Fruit fly (Drosophila melanogaster): ENCODE results near the gene CG6118.
A peak's percentile ranks its signal among the peaks of the same experiment; 100 is the strongest.

Gene CG6118

dm6 chr3R:15418824-15419530 is 15.6 kb downstream of the CG6118 start (continued):
- TF ChIP-seq CG8388 (GFP tag; optimal IDR thresholded peaks at IDR 0.05) (peak; percentile 85), CG31441 (GFP tag; IDR thresholded peaks at IDR 0.05) (peak; percentile 91), jing (GFP tag; optimal IDR thresholded peaks at IDR 0.05) (peak; percentile 22), CG12391 (tag; optimal IDR thresholded peaks at IDR 0.05) (peak; percentile 93), gsb (GFP tag; IDR thresholded peaks at IDR 0.05) (no peak), D19A (tag; optimal IDR thresholded peaks at IDR 0.05) (peak; percentile 91), jumu (GFP tag; optimal IDR thresholded peaks at IDR 0.05) (no peak)

dm6 chr3R:15417761-15418754 is 16.5 kb downstream of the CG6118 start:
- TF ChIP-seq CG8359 (GFP tag; optimal IDR thresholded peaks at IDR 0.05; ENCODE audit: borderline replicate concordance) (no peak), Hey (tag; optimal IDR thresholded peaks at IDR 0.05) (peak; percentile 5), Med (GFP tag) (peak; percentile 73), CG9437 (GFP tag; optimal IDR thresholded peaks at IDR 0.05) (peak; percentile 99), CG2199 (GFP tag; IDR thresholded peaks at IDR 0.05) (0 out of 3 replicates have a peak, but pooled peaks have one; percentile 43), CG15479 (GFP tag; optimal IDR thresholded peaks at IDR 0.05) (peak; percentile 84), CG13775 (GFP tag; optimal IDR thresholded peaks at IDR 0.05) (no peak), NC2β (GFP tag; optimal IDR thresholded peaks at IDR 0.05) (no peak), CG10543 (GFP tag; optimal IDR thresholded peaks at IDR 0.05) (no peak), CG32767 (GFP tag; IDR thresholded peaks at IDR 0.05) (0 out of 2 replicates have a peak, but pooled peaks have one; percentile 16), aop (GFP tag; IDR thresholded peaks at IDR 0.05) (no peak), stwl (tag; optimal IDR thresholded peaks at IDR 0.05) (peak; percentile 7), grau (tag; optimal IDR thresholded peaks at IDR 0.05) (no peak), Pdp1 (GFP tag; optimal IDR thresholded peaks at IDR 0.05) (peak in 1 of 2 experiments; percentile 15), Adf1 (GFP tag; IDR thresholded peaks at IDR 0.05) (peak; percentile 85), CG8478 (optimal IDR thresholded peaks at IDR 0.05) (peak; percentile 75), Rfx (GFP tag; IDR thresholded peaks at IDR 0.05) (peak; percentile 23; the same call in 1 of the 2 replicates), MBD-R2 (GFP tag; IDR thresholded peaks at IDR 0.05) (0 out of 2 replicates have a peak, but pooled peaks have one; percentile 7), Dbx (GFP tag; IDR thresholded peaks at IDR 0.05) (0 out of 3 replicates have a peak, but pooled peaks have one; percentile 9), ken (GFP tag; IDR thresholded peaks at IDR 0.05) (no peak), oc (tag; optimal IDR thresholded peaks at IDR 0.05) (peak; percentile 53), Deaf1 (tag; optimal IDR thresholded peaks at IDR 0.05) (peak; percentile 71), abd-A (tag; optimal IDR thresholded peaks at IDR 0.05) (peak; percentile 82), Trl (optimal IDR thresholded peaks at IDR 0.05) (peak; percentile 28 to 37), Trl (GFP tag; optimal IDR thresholded peaks at IDR 0.05) (no peak), cg (GFP tag; optimal IDR thresholded peaks at IDR 0.05) (peak; percentile 86), zen (tag; optimal IDR thresholded peaks at IDR 0.05) (peak; percentile 13), pros (GFP tag; optimal IDR thresholded peaks at IDR 0.05) (peak; percentile 79), Hr78 (GFP tag; optimal IDR thresholded peaks at IDR 0.05) (peak in 1 of 2 experiments; percentile 56), nerfin-1 (tag; optimal IDR thresholded peaks at IDR 0.05) (no peak), chinmo (GFP tag; IDR thresholded peaks at IDR 0.05; ENCODE audit: partially characterized antibody) (peak; percentile 58; the same call in 1 of the 4 replicates), ewg (GFP tag; optimal IDR thresholded peaks at IDR 0.05) (peak; percentile 79), CG13123 (GFP tag; optimal IDR thresholded peaks at IDR 0.05) (no peak), yki (optimal IDR thresholded peaks at IDR 0.05) (no peak), D (optimal IDR thresholded peaks at IDR 0.05) (peak; percentile 53), D (GFP tag; optimal IDR thresholded peaks at IDR 0.05) (no peak)

Data from whole organism, embryonic.